Fruit fly (Drosophila melanogaster) whole organism, prepupa: ENCODE results near the gene CG17364.

Experiments
- CG10631 ChIP-seq: fragments of 200-800 bp; sonication (Bioruptor generic); optimal IDR thresholded peaks from 2 replicates; lab custom pipeline; 2016; ENCODE audit warnings: missing biosample characterization, missing genetic modification characterization
- CG32006 ChIP-seq: fragments of 200-800 bp; sonication (Bioruptor generic); optimal IDR thresholded peaks from 3 replicates; lab custom pipeline; 2017; ENCODE audit warnings: missing biosample characterization, mild to moderate bottlenecking, missing genetic modification characterization
- CG4318 ChIP-seq: fragments of 200-800 bp; sonication (Bioruptor generic); optimal IDR thresholded peaks from 3 replicates; lab custom pipeline; 2017; ENCODE audit warnings: missing biosample characterization, mild to moderate bottlenecking, missing genetic modification characterization
- CG6163 ChIP-seq: fragments of 200-800 bp; sonication (Bioruptor generic); IDR thresholded peaks from 3 replicates; pipeline ENCODE4 v1.3.6; 2022; ENCODE audit warnings: missing biosample characterization, missing genetic modification characterization
- CG6854 ChIP-seq: fragments of 200-800 bp; sonication (Bioruptor generic); optimal IDR thresholded peaks from 2 replicates; lab custom pipeline; 2017; ENCODE audit warnings: missing biosample characterization, mild to moderate bottlenecking, missing genetic modification characterization
- Eip75B ChIP-seq: fragments of 200-800 bp; sonication (Bioruptor generic); optimal IDR thresholded peaks from 3 replicates; lab custom pipeline; 2016; ENCODE audit warnings: missing biosample characterization, missing genetic modification characterization
- Gug ChIP-seq: fragments of 200-800 bp; sonication (Bioruptor generic); IDR thresholded peaks from 2 replicates; pipeline ENCODE4 v1.3.6; 2022; ENCODE audit warnings: missing biosample characterization, missing genetic modification characterization
- OdsH ChIP-seq: fragments of 200-800 bp; sonication (Bioruptor generic); optimal IDR thresholded peaks from 3 replicates; lab custom pipeline; 2016; ENCODE audit warnings: missing biosample characterization, missing genetic modification characterization
- acj6 ChIP-seq: fragments of 200-800 bp; sonication (Bioruptor generic); optimal IDR thresholded peaks from 3 replicates; lab custom pipeline; 2016; ENCODE audit warnings: missing biosample characterization, missing genetic modification characterization
- eg ChIP-seq: fragments of 200-800 bp; sonication (Bioruptor generic); IDR thresholded peaks from 3 replicates; pipeline ENCODE4 v1.3.6; 2022; ENCODE audit warnings: missing biosample characterization, missing genetic modification characterization
- fd85E ChIP-seq: fragments of 200-800 bp; sonication (Bioruptor generic); optimal IDR thresholded peaks from 3 replicates; lab custom pipeline; 2016; ENCODE audit warnings: missing biosample characterization, missing genetic modification characterization
- pdm3 ChIP-seq: fragments of 200-800 bp; sonication (Bioruptor generic); optimal IDR thresholded peaks from 3 replicates; lab custom pipeline; 2016; ENCODE audit warnings: missing biosample characterization, missing genetic modification characterization
- ss ChIP-seq, 2 experiments: fragments of 200-800 bp; sonication (Bioruptor generic); optimal IDR thresholded peaks; 2 replicates in 1 of 2; 3 replicates in 1 of 2; lab custom pipeline; 2017 to 2018; ENCODE audit warnings: mild to moderate bottlenecking in 2 of 2, missing biosample characterization in 2 of 2, missing genetic modification characterization in 2 of 2, moderate library complexity in 1 of 2

DNA sequence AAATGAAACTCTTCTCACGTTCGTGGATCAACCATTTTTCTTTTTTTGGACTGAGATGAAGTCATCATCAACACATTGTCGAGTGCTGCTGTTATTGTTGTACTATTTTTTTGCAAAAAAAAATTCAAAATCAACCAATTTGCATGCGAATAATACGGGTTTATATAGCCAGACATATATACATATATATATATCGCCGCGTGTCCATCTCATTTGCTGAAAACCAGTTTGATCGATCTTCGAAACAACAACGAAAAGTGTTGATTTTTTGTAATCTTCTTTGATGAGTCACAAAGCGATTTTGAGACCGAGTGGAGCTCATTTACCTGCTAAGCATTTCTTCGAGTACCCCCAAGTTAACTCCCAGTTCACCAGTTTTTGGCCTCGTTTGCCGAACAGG is 47.2 kb downstream of the CG17364 start:
- TF ChIP-seq pdm3 (GFP tag; lab: Kevin White, UChicago) (no peak), eg (no peak), Gug (GFP tag; lab: Robert Waterston, UW) (no peak), fd85E (GFP tag; lab: Kevin White, UChicago) (no peak), acj6 (GFP tag; lab: Kevin White, UChicago) (no peak), CG32006 (GFP tag; lab: Kevin White, UChicago) (no peak), CG4318 (no peak), Eip75B (no peak), ss (GFP tag; optimal IDR thresholded peaks at IDR 0.05; lab: Kevin White, UChicago) (no peak), CG6163 (GFP tag; lab: Robert Waterston, UW) (no peak), CG6854 (no peak), CG10631 (GFP tag; lab: Kevin White, UChicago) (no peak), OdsH (GFP tag; lab: Kevin White, UChicago) (no peak)
